Worm (Caenorhabditis elegans) whole organism, L3 larva: ENCODE results near the gene K12B6.11.

ENCODE experiments used
- R02D3.7 ChIP-seq: fragments of 150-350 bp; optimal IDR thresholded peaks from 2 replicates; lab custom pipeline; 2014; ENCODE audit warnings: missing biosample characterization, missing genetic modification characterization
- ZK546.5 ChIP-seq: sonication (generic microtip); optimal IDR thresholded peaks from 2 replicates; lab custom pipeline; 2017; ENCODE audit warnings: missing biosample characterization, missing genetic modification characterization
- aly-2 ChIP-seq: fragments of 150-350 bp; optimal IDR thresholded peaks from 2 replicates; lab custom pipeline; 2014; ENCODE audit warnings: missing biosample characterization, missing genetic modification characterization
- ama-1 ChIP-seq: fragments of 150-350 bp; optimal IDR thresholded peaks from 2 replicates; lab custom pipeline; 2018
- ceh-28 ChIP-seq: fragments of 150-350 bp; optimal IDR thresholded peaks from 2 replicates; lab custom pipeline; 2014; ENCODE audit warnings: missing biosample characterization, missing genetic modification reagents, missing genetic modification characterization
- ceh-82 ChIP-seq: fragments of 150-350 bp; optimal IDR thresholded peaks from 2 replicates; lab custom pipeline; 2014; ENCODE audit warnings: missing biosample characterization, missing genetic modification characterization
- ceh-9 ChIP-seq: sonication (generic microtip); optimal IDR thresholded peaks from 2 replicates; lab custom pipeline; 2018; ENCODE audit warnings: missing biosample characterization, missing genetic modification characterization
- egl-27 ChIP-seq: sonication (generic microtip); optimal IDR thresholded peaks from 4 replicates; lab custom pipeline; 2017; ENCODE audit warnings: missing biosample characterization, missing genetic modification reagents, missing genetic modification characterization
- egl-5 ChIP-seq: fragments of 150-350 bp; optimal IDR thresholded peaks from 2 replicates; lab custom pipeline; 2017; ENCODE audit warnings: missing biosample characterization, missing genetic modification reagents, missing genetic modification characterization, inconsistent platforms
- elt-1 ChIP-seq: fragments of 150-350 bp; optimal IDR thresholded peaks from 2 replicates; lab custom pipeline; 2014; ENCODE audit warnings: missing biosample characterization, missing genetic modification characterization
- elt-2 ChIP-seq: sonication (generic microtip); optimal IDR thresholded peaks from 2 replicates; lab custom pipeline; 2016; ENCODE audit warnings: missing genetic modification reagents, mild to moderate bottlenecking, missing genetic modification characterization, missing compliant biosample characterization
- elt-3 ChIP-seq, 3 experiments: fragments of 150-350 bp in 1 of 3; sonication (generic microtip) in 2 of 3; optimal IDR thresholded peaks; 2 replicates in 2 of 3; 4 replicates in 1 of 3; lab custom pipeline; 2014 to 2017; ENCODE audit warnings: missing biosample characterization in 3 of 3, missing genetic modification characterization in 3 of 3
- eor-1 ChIP-seq, 2 experiments: fragments of 150-350 bp; optimal IDR thresholded peaks; 2 replicates each; lab custom pipeline; 2014 to 2018; ENCODE audit warnings: missing biosample characterization in 2 of 2, missing genetic modification characterization in 2 of 2
- fkh-2 ChIP-seq: fragments of 150-350 bp; optimal IDR thresholded peaks from 2 replicates; lab custom pipeline; 2014; ENCODE audit warnings: missing biosample characterization, missing genetic modification reagents, missing genetic modification characterization
- fos-1 ChIP-seq: fragments of 150-350 bp; optimal IDR thresholded peaks from 2 replicates; lab custom pipeline; 2014; ENCODE audit warnings: missing biosample characterization, missing genetic modification characterization
- hmg-11 ChIP-seq: sonication (generic microtip); optimal IDR thresholded peaks from 2 replicates; lab custom pipeline; 2016; ENCODE audit warnings: missing genetic modification characterization, missing compliant biosample characterization
- jun-1 ChIP-seq: fragments of 150-350 bp; optimal IDR thresholded peaks from 2 replicates; lab custom pipeline; 2014; ENCODE audit warnings: missing biosample characterization, missing genetic modification reagents, missing genetic modification characterization
- lin-15B ChIP-seq: fragments of 150-350 bp; optimal IDR thresholded peaks from 2 replicates; lab custom pipeline; 2014; ENCODE audit warnings: missing biosample characterization, missing genetic modification characterization
- lin-39 ChIP-seq: fragments of 150-350 bp; optimal IDR thresholded peaks from 2 replicates; lab custom pipeline; 2018; ENCODE audit warnings: missing biosample characterization, missing genetic modification reagents, missing genetic modification characterization
- lsy-12 ChIP-seq: sonication (generic microtip); optimal IDR thresholded peaks from 2 replicates; lab custom pipeline; 2016; ENCODE audit warnings: mild to moderate bottlenecking, missing genetic modification characterization, missing compliant biosample characterization
- mdl-1 ChIP-seq: fragments of 150-350 bp; optimal IDR thresholded peaks from 2 replicates; lab custom pipeline; 2014; ENCODE audit warnings: missing biosample characterization, missing genetic modification characterization
- mml-1 ChIP-seq: fragments of 150-350 bp; sonication (generic microtip); optimal IDR thresholded peaks from 3 replicates; lab custom pipeline; 2014; ENCODE audit warnings: missing biosample characterization, missing genetic modification characterization
- nfya-1 ChIP-seq: sonication (generic microtip); optimal IDR thresholded peaks from 2 replicates; lab custom pipeline; 2017; ENCODE audit warnings: missing genetic modification characterization, mild to moderate bottlenecking, missing compliant biosample characterization, antibody characterized with exemption, moderate library complexity; ENCODE audit not compliant: insufficient read depth
- nhr-11 ChIP-seq: fragments of 150-350 bp; optimal IDR thresholded peaks from 2 replicates; lab custom pipeline; 2014; ENCODE audit warnings: missing biosample characterization, missing genetic modification characterization
- nhr-12 ChIP-seq: fragments of 150-350 bp; optimal IDR thresholded peaks from 2 replicates; lab custom pipeline; 2014; ENCODE audit warnings: missing biosample characterization, missing genetic modification characterization
- nhr-237 ChIP-seq: fragments of 150-350 bp; optimal IDR thresholded peaks from 2 replicates; lab custom pipeline; 2014; ENCODE audit warnings: missing biosample characterization, missing genetic modification characterization
- nhr-25 ChIP-seq: sonication (generic microtip); optimal IDR thresholded peaks from 2 replicates; lab custom pipeline; 2017; ENCODE audit warnings: missing biosample characterization, missing genetic modification characterization
- nhr-28 ChIP-seq: fragments of 150-350 bp; optimal IDR thresholded peaks from 2 replicates; lab custom pipeline; 2014; ENCODE audit warnings: missing biosample characterization, missing genetic modification characterization
- nhr-43 ChIP-seq: sonication (generic microtip); optimal IDR thresholded peaks from 2 replicates; lab custom pipeline; 2016; ENCODE audit warnings: mild to moderate bottlenecking, missing genetic modification characterization, missing compliant biosample characterization; ENCODE audit not compliant: poor library complexity, severe bottlenecking
- nhr-67 ChIP-seq: fragments of 150-350 bp; optimal IDR thresholded peaks from 2 replicates; lab custom pipeline; 2014; ENCODE audit warnings: missing biosample characterization, missing genetic modification characterization
- nhr-76 ChIP-seq: fragments of 150-350 bp; sonication (generic microtip); optimal IDR thresholded peaks from 5 replicates; lab custom pipeline; 2014; ENCODE audit warnings: missing biosample characterization, missing genetic modification characterization
- nhr-77 ChIP-seq: fragments of 150-350 bp; optimal IDR thresholded peaks from 2 replicates; lab custom pipeline; 2014; ENCODE audit warnings: missing biosample characterization, missing genetic modification characterization
- pha-4 ChIP-seq: fragments of 150-350 bp; optimal IDR thresholded peaks from 2 replicates; lab custom pipeline; 2014; ENCODE audit warnings: missing biosample characterization, missing genetic modification reagents, missing genetic modification characterization
- sea-2 ChIP-seq: fragments of 150-350 bp; sonication (generic microtip); optimal IDR thresholded peaks from 4 replicates; lab custom pipeline; 2014; ENCODE audit warnings: missing biosample characterization, missing genetic modification reagents, missing genetic modification characterization
- skn-1 ChIP-seq: fragments of 150-350 bp; optimal IDR thresholded peaks from 2 replicates; lab custom pipeline; 2014; ENCODE audit warnings: missing biosample characterization, missing genetic modification characterization
- snpc-4 ChIP-seq: fragments of 150-350 bp; optimal IDR thresholded peaks from 2 replicates; lab custom pipeline; 2014; ENCODE audit warnings: missing biosample characterization, missing genetic modification characterization
- tbx-2 ChIP-seq: sonication (generic microtip); optimal IDR thresholded peaks from 2 replicates; lab custom pipeline; 2016; ENCODE audit warnings: mild to moderate bottlenecking, missing genetic modification characterization, missing compliant biosample characterization
- unc-39 ChIP-seq: sonication (generic microtip); optimal IDR thresholded peaks from 4 replicates; lab custom pipeline; 2017; ENCODE audit warnings: missing biosample characterization, missing genetic modification characterization
- unc-62 ChIP-seq: fragments of 150-350 bp; sonication (generic microtip); optimal IDR thresholded peaks from 4 replicates; lab custom pipeline; 2014; ENCODE audit warnings: missing biosample characterization, missing genetic modification reagents, missing genetic modification characterization
- zag-1 ChIP-seq: fragments of 150-350 bp; optimal IDR thresholded peaks from 2 replicates; lab custom pipeline; 2014; ENCODE audit warnings: missing biosample characterization, missing genetic modification characterization
- ztf-11 ChIP-seq: fragments of 150-350 bp; optimal IDR thresholded peaks from 2 replicates; lab custom pipeline; 2014; ENCODE audit warnings: missing biosample characterization, missing genetic modification characterization

K12B6.11 gene

ce11 chrV:6267978-6268377 lies 20.7 kb upstream of the K12B6.11 start:
- TF ChIP-seq fos-1 (tag; lab: Kevin White, UChicago) (no peak), nhr-43 (tag; lab: Kevin White, UChicago) (no peak), nhr-25 (no peak), ama-1 (lab: Kevin White, UChicago) (no peak), nfya-1 (tag; lab: Kevin White, UChicago) (no peak), pha-4 (tag; lab: Kevin White, UChicago) (no peak)

- TF ChIP-seq nhr-67 (tag; lab: Kevin White, UChicago) (no peak), skn-1 (tag; lab: Kevin White, UChicago) (no peak), aly-2 (tag; lab: Kevin White, UChicago) (no peak), eor-1 (tag; optimal IDR thresholded peaks at IDR 0.05; lab: Kevin White, UChicago) (no peak), nhr-12 (tag; lab: Kevin White, UChicago) (no peak), unc-62 (GFP tag; lab: Kevin White, UChicago) (no peak), nhr-77 (tag; lab: Kevin White, UChicago) (no peak), zag-1 (tag; lab: Kevin White, UChicago) (no peak)
Observed at ce11 chrV:6268526-6268925, 20.2 kb upstream of the K12B6.11 start.

- peak; percentile 61 for TF ChIP-seq elt-2 (tag; lab: Kevin White, UChicago)
- TF ChIP-seq pha-4 (tag; lab: Kevin White, UChicago), result peak; percentile 43
- no peak for TF ChIP-seq jun-1
- TF ChIP-seq fkh-2 (tag; lab: Kevin White, UChicago), result no peak
- no peak for TF ChIP-seq R02D3.7 (tag; lab: Kevin White, UChicago)
- TF ChIP-seq elt-3 (tag; optimal IDR thresholded peaks at IDR 0.05; lab: Kevin White, UChicago), result no peak
- TF ChIP-seq, all 47 proteins: peak for 2
Observed at ce11 chrV:6268961-6269360, 19.7 kb upstream of the K12B6.11 start.

ce11 chrV:6270097-6270496 lies 18.6 kb upstream of the K12B6.11 start:
- TF ChIP-seq zag-1 (tag; lab: Kevin White, UChicago), result no peak
- TF ChIP-seq nfya-1 (tag; lab: Kevin White, UChicago), result peak; percentile 19
- TF ChIP-seq pha-4 (tag; lab: Kevin White, UChicago), result peak; percentile 67

- TF ChIP-seq snpc-4 (tag; lab: Kevin White, UChicago), result no peak
- no peak for TF ChIP-seq elt-1 (tag; lab: Kevin White, UChicago)
Observed at ce11 chrV:6270552-6270951, 18.2 kb upstream of the K12B6.11 start, which contains the start of gene F31F7.2. Gene F31F7.2, plus strand, starts transcription at chrV:6270852.

- TF ChIP-seq hmg-11 (no peak), egl-27 (tag; lab: Kevin White, UChicago) (peak; percentile 34), unc-62 (GFP tag; lab: Kevin White, UChicago) (no peak), ceh-28 (no peak), ZK546.5 (tag; lab: Kevin White, UChicago) (no peak), eor-1 (tag; optimal IDR thresholded peaks at IDR 0.05; lab: Kevin White, UChicago) (no peak), egl-5 (no peak), mml-1 (tag; lab: Kevin White, UChicago) (no peak), nhr-237 (tag; lab: Kevin White, UChicago) (no peak), unc-39 (no peak), mdl-1 (tag; lab: Kevin White, UChicago) (no peak), lsy-12 (tag; lab: Kevin White, UChicago) (no peak), nhr-77 (tag; lab: Kevin White, UChicago) (no peak), elt-3 (tag; optimal IDR thresholded peaks at IDR 0.05; lab: Kevin White, UChicago) (peak in 1 of 3 experiments; percentile 69), nhr-11 (tag; lab: Kevin White, UChicago) (no peak), ztf-11 (tag; lab: Kevin White, UChicago) (no peak), ceh-9 (tag; lab: Kevin White, UChicago) (no peak), ama-1 (lab: Kevin White, UChicago) (no peak), nhr-28 (no peak), jun-1 (peak; percentile 88), lin-15B (no peak), R02D3.7 (tag; lab: Kevin White, UChicago) (no peak), lin-39 (tag; lab: Kevin White, UChicago) (no peak), nhr-43 (tag; lab: Kevin White, UChicago) (peak; percentile 83), elt-1 (tag; lab: Kevin White, UChicago) (no peak), aly-2 (tag; lab: Kevin White, UChicago) (no peak), elt-2 (tag; lab: Kevin White, UChicago) (peak; percentile 97), sea-2 (GFP tag; lab: Kevin White, UChicago) (no peak), pha-4 (tag; lab: Kevin White, UChicago) (peak; percentile 60), ceh-82 (tag; lab: Kevin White, UChicago) (no peak), nhr-76 (tag; lab: Kevin White, UChicago) (no peak), nfya-1 (tag; lab: Kevin White, UChicago) (no peak), zag-1 (tag; lab: Kevin White, UChicago) (no peak), nhr-25 (peak; percentile 44), tbx-2 (peak; percentile 12)
Observed at ce11 chrV:6275209-6275608, 13.5 kb upstream of the K12B6.11 start.
